Worm (Caenorhabditis elegans) whole organism, early embryonic: Measurements from ENCODE around the gene R07E5.4.
A peak's percentile ranks its signal among the peaks of the same experiment; 100 is the strongest.

Source experiments
- B0310.2 ChIP-seq: sonication (generic microtip); optimal IDR thresholded peaks from 2 replicates; lab custom pipeline; 2016; ENCODE audit warnings: mild to moderate bottlenecking, missing genetic modification characterization, missing compliant biosample characterization
- F13C5.2 ChIP-seq: sonication (generic microtip); optimal IDR thresholded peaks from 2 replicates; lab custom pipeline; 2017; ENCODE audit warnings: mild to moderate bottlenecking, missing genetic modification characterization, inconsistent platforms, missing compliant biosample characterization
- aly-1 ChIP-seq: sonication (generic microtip); optimal IDR thresholded peaks from 2 replicates; lab custom pipeline; 2016; ENCODE audit warnings: missing genetic modification characterization, missing compliant biosample characterization
- ama-1 ChIP-seq: fragments of 150-350 bp; optimal IDR thresholded peaks from 2 replicates; lab custom pipeline; 2014
- ceh-13 ChIP-seq: fragments of 200-800 bp; sonication (Bioruptor generic); optimal IDR thresholded peaks from 2 replicates; lab custom pipeline; 2018; ENCODE audit warnings: mild to moderate bottlenecking, missing genetic modification characterization, missing compliant biosample characterization
- ceh-36 ChIP-seq: sonication (generic microtip); optimal IDR thresholded peaks from 2 replicates; lab custom pipeline; 2016; ENCODE audit warnings: missing genetic modification characterization, inconsistent platforms, missing compliant biosample characterization
- ets-7 ChIP-seq: sonication (generic microtip); optimal IDR thresholded peaks from 2 replicates; lab custom pipeline; 2016; ENCODE audit warnings: missing genotype, missing genetic modification characterization, missing compliant biosample characterization
- flt-1 ChIP-seq: fragments of 200-800 bp; sonication (Bioruptor generic); IDR thresholded peaks from 2 replicates; pipeline ENCODE4 v1.3.6; 2022; ENCODE audit warnings: missing genetic modification characterization, missing compliant biosample characterization
- hmbx-1 ChIP-seq: sonication (generic microtip); optimal IDR thresholded peaks from 2 replicates; lab custom pipeline; 2016; ENCODE audit warnings: mild to moderate bottlenecking, missing genetic modification characterization, missing compliant biosample characterization
- hmg-4 ChIP-seq: fragments of 200-800 bp; sonication (Bioruptor generic); optimal IDR thresholded peaks from 2 replicates; lab custom pipeline; 2018; ENCODE audit warnings: mild to moderate bottlenecking, missing genetic modification characterization, missing compliant biosample characterization
- hnd-1 ChIP-seq: sonication (generic microtip); optimal IDR thresholded peaks from 2 replicates; lab custom pipeline; 2016; ENCODE audit warnings: missing genetic modification characterization, missing compliant biosample characterization
- pes-1 ChIP-seq: fragments of 200-800 bp; sonication (Bioruptor generic); IDR thresholded peaks from 2 replicates; pipeline ENCODE4 v1.3.6; 2022; ENCODE audit warnings: missing genetic modification reagents, missing genetic modification characterization, missing compliant biosample characterization
- scrt-1 ChIP-seq: fragments of 200-800 bp; sonication (Bioruptor generic); IDR thresholded peaks from 2 replicates; pipeline ENCODE4 v1.3.6; 2022; ENCODE audit warnings: missing genetic modification characterization, missing compliant biosample characterization
- sea-1 ChIP-seq: fragments of 200-800 bp; sonication (Bioruptor generic); conservative IDR thresholded peaks from 2 replicates; pipeline ENCODE4 v1.3.6; 2022; ENCODE audit warnings: missing genetic modification characterization, missing compliant biosample characterization
- tbx-11 ChIP-seq: fragments of 200-800 bp; sonication (Bioruptor generic); IDR thresholded peaks from 2 replicates; pipeline ENCODE4 v1.3.6; 2022; ENCODE audit warnings: missing genetic modification characterization, missing compliant biosample characterization
- tbx-37 ChIP-seq: fragments of 200-800 bp; sonication (Bioruptor generic); conservative IDR thresholded peaks from 2 replicates; pipeline ENCODE4 v1.3.6; 2022; ENCODE audit warnings: missing genetic modification reagents, missing genetic modification characterization, missing compliant biosample characterization
- tra-4 ChIP-seq: sonication (generic microtip); optimal IDR thresholded peaks from 2 replicates; lab custom pipeline; 2017; ENCODE audit warnings: missing genetic modification characterization, missing compliant biosample characterization

R07E5.4 gene

ce11 chrIII:4419117-4419978, 24.8 kb downstream of the R07E5.4 start, which contains the start of the genes R07E5.7 and cku-80:
Gene R07E5.7, minus strand, starts transcription at chrIII:4419167.
Gene cku-80, plus strand, starts transcription at chrIII:4419848.
- TF ChIP-seq F13C5.2 (tag; lab: Kevin White, UChicago) (peak; percentile 61), hmbx-1 (tag; lab: Kevin White, UChicago) (no peak), ceh-36 (tag; lab: Kevin White, UChicago) (no peak), flt-1 (0 out of 2 replicates have a peak, but pooled peaks have one; percentile 17), tbx-11 (GFP tag; lab: Robert Waterston, UW) (0 out of 2 replicates have a peak, but pooled peaks have one; percentile 44), sea-1 (GFP tag; lab: Robert Waterston, UW) (no peak)

- TF ChIP-seq ets-7 (tag; lab: Kevin White, UChicago) (peak; percentile 10), ceh-36 (tag; lab: Kevin White, UChicago) (peak; percentile 78), tbx-11 (GFP tag; lab: Robert Waterston, UW) (peak; percentile 89), ceh-13 (GFP tag; lab: Kevin White, UChicago) (peak; percentile 42), hnd-1 (peak; percentile 45), hmg-4 (peak; percentile 85), pes-1 (GFP tag; lab: Robert Waterston, UW) (peak; percentile 93), hmbx-1 (tag; lab: Kevin White, UChicago) (peak; percentile 56), aly-1 (tag; lab: Kevin White, UChicago) (peak; percentile 80), flt-1 (peak; percentile 81), F13C5.2 (tag; lab: Kevin White, UChicago) (peak; percentile 54), scrt-1 (GFP tag; lab: Robert Waterston, UW) (peak; percentile 92), B0310.2 (tag; lab: Kevin White, UChicago) (peak; percentile 59), tra-4 (tag; lab: Kevin White, UChicago) (peak; percentile 34), tbx-37 (GFP tag; lab: Robert Waterston, UW) (peak; percentile 87), sea-1 (GFP tag; lab: Robert Waterston, UW) (peak; percentile 90)
Measured at ce11 chrIII:4426711-4427218, 32.2 kb downstream of the R07E5.4 start.

ce11 chrIII:4428797-4429196, 34.2 kb downstream of the R07E5.4 start:
- TF ChIP-seq hnd-1 (peak; percentile 27), B0310.2 (tag; lab: Kevin White, UChicago) (no peak), flt-1 (peak; percentile 78), tra-4 (tag; lab: Kevin White, UChicago) (no peak), hmg-4 (peak; percentile 28), tbx-37 (GFP tag; lab: Robert Waterston, UW) (peak; percentile 46; the same call in 1 of the 2 replicates), ceh-13 (GFP tag; lab: Kevin White, UChicago) (peak; percentile 15), ets-7 (tag; lab: Kevin White, UChicago) (no peak), aly-1 (tag; lab: Kevin White, UChicago) (peak; percentile 48), tbx-11 (GFP tag; lab: Robert Waterston, UW) (peak; percentile 75), hmbx-1 (tag; lab: Kevin White, UChicago) (no peak), pes-1 (GFP tag; lab: Robert Waterston, UW) (no peak; the same call in none of the 2 replicates), scrt-1 (GFP tag; lab: Robert Waterston, UW) (peak; percentile 79), F13C5.2 (tag; lab: Kevin White, UChicago) (no peak), sea-1 (GFP tag; lab: Robert Waterston, UW) (0 out of 2 replicates have a peak, but pooled peaks have one; percentile 66), ceh-36 (tag; lab: Kevin White, UChicago) (peak; percentile 27), ama-1 (lab: Kevin White, UChicago) (no peak)

- TF ChIP-seq flt-1 (no peak), pes-1 (GFP tag; lab: Robert Waterston, UW) (no peak)
Measured at ce11 chrIII:4429402-4429801, 34.8 kb downstream of the R07E5.4 start, which contains the start of gene C28A5.6. Gene C28A5.6, minus strand, starts transcription at chrIII:4429502.

- TF ChIP-seq hmbx-1 (tag; lab: Kevin White, UChicago) (no peak), hnd-1 (no peak)
Measured at ce11 chrIII:4434294-4434781, 39.7 kb downstream of the R07E5.4 start, which contains the start of gene C28A5.1. Gene C28A5.1, minus strand, starts transcription at chrIII:4434344.

- TF ChIP-seq tbx-11 (GFP tag; lab: Robert Waterston, UW) (no peak), sea-1 (GFP tag; lab: Robert Waterston, UW) (no peak), hmg-4 (no peak), ama-1 (lab: Kevin White, UChicago) (no peak), hnd-1 (no peak), ets-7 (tag; lab: Kevin White, UChicago) (no peak), ceh-13 (GFP tag; lab: Kevin White, UChicago) (no peak), pes-1 (GFP tag; lab: Robert Waterston, UW) (no peak), hmbx-1 (tag; lab: Kevin White, UChicago) (no peak), tbx-37 (GFP tag; lab: Robert Waterston, UW) (no peak), B0310.2 (tag; lab: Kevin White, UChicago) (no peak), F13C5.2 (tag; lab: Kevin White, UChicago) (no peak)
Measured at ce11 chrIII:4435262-4435661, 40.7 kb downstream of the R07E5.4 start.

- TF ChIP-seq tbx-11 (GFP tag; lab: Robert Waterston, UW): no peak
- TF ChIP-seq aly-1 (tag; lab: Kevin White, UChicago): no peak
- TF ChIP-seq hmg-4: no peak
- TF ChIP-seq hnd-1: no peak
- no peak for TF ChIP-seq F13C5.2 (tag; lab: Kevin White, UChicago)
- TF ChIP-seq pes-1 (GFP tag; lab: Robert Waterston, UW): no peak
- TF ChIP-seq flt-1: no peak
- TF ChIP-seq ama-1 (lab: Kevin White, UChicago): no peak
- no peak for TF ChIP-seq ceh-13 (GFP tag; lab: Kevin White, UChicago)
- TF ChIP-seq tra-4 (tag; lab: Kevin White, UChicago): no peak
- TF ChIP-seq ceh-36 (tag; lab: Kevin White, UChicago): no peak
- TF ChIP-seq sea-1 (GFP tag; lab: Robert Waterston, UW): no peak
- TF ChIP-seq hmbx-1 (tag; lab: Kevin White, UChicago): no peak
- no peak for TF ChIP-seq B0310.2 (tag; lab: Kevin White, UChicago)
- no peak for TF ChIP-seq tbx-37 (GFP tag; lab: Robert Waterston, UW)
- TF ChIP-seq scrt-1 (GFP tag; lab: Robert Waterston, UW): no peak
- no peak for TF ChIP-seq ets-7 (tag; lab: Kevin White, UChicago)
Measured at ce11 chrIII:4439493-4439983, 44.9 kb downstream of the R07E5.4 start, which contains the start of gene C28A5.2. Gene C28A5.2, minus strand, starts transcription at chrIII:4439543.
